Fruit fly (Drosophila melanogaster) whole organism, wandering third instar larva: Measurements from ENCODE around the gene CG6951.

ENCODE experiments used
- Abd-B ChIP-seq: fragments of >200 bp; optimal IDR thresholded peaks from 2 replicates; lab custom pipeline; 2017; ENCODE audit warnings: missing biosample characterization, missing genetic modification characterization
- HLH106 ChIP-seq: fragments of 200-800 bp; optimal IDR thresholded peaks from 3 replicates; lab custom pipeline; 2019; ENCODE audit warnings: missing biosample characterization, mild to moderate bottlenecking, missing genetic modification characterization, moderate library complexity
- Hr78 ChIP-seq: fragments of >200 bp; optimal IDR thresholded peaks from 2 replicates; lab custom pipeline; 2017; ENCODE audit warnings: missing biosample characterization, missing genetic modification characterization
- Rel ChIP-seq, 2 experiments: fragments of 200-800 bp; sonication (Bioruptor generic) in 1 of 2; optimal IDR thresholded peaks; 2 replicates in 1 of 2; 3 replicates in 1 of 2; lab custom pipeline; 2016 to 2019; ENCODE audit warnings: mild to moderate bottlenecking in 2 of 2, missing biosample characterization in 2 of 2, missing genetic modification characterization in 2 of 2, moderate library complexity in 1 of 2
- dmrt93B ChIP-seq: fragments of 200-800 bp; sonication (Bioruptor generic); optimal IDR thresholded peaks from 2 replicates; lab custom pipeline; 2018; ENCODE audit warnings: missing biosample characterization, mild to moderate bottlenecking, missing genetic modification characterization
- ey ChIP-seq: fragments of 200-800 bp; sonication (Bioruptor generic); optimal IDR thresholded peaks from 2 replicates; lab custom pipeline; 2016; ENCODE audit warnings: missing biosample characterization, missing genetic modification characterization
- h ChIP-seq: fragments of 200-800 bp; sonication (Bioruptor generic); optimal IDR thresholded peaks from 3 replicates; lab custom pipeline; 2016; ENCODE audit warnings: missing biosample characterization, mild to moderate bottlenecking, missing genetic modification characterization
- psq ChIP-seq: fragments of 200-800 bp; sonication (Bioruptor generic); optimal IDR thresholded peaks from 3 replicates; lab custom pipeline; 2017; ENCODE audit warnings: missing biosample characterization, mild to moderate bottlenecking, missing genetic modification characterization, moderate library complexity
- sage ChIP-seq: fragments of 200-800 bp; sonication (Bioruptor generic); optimal IDR thresholded peaks from 2 replicates; lab custom pipeline; 2016; ENCODE audit warnings: missing biosample characterization, mild to moderate bottlenecking, missing genetic modification characterization
- usp ChIP-seq: fragments of >200 bp; optimal IDR thresholded peaks from 2 replicates; lab custom pipeline; 2017; ENCODE audit warnings: missing biosample characterization, missing genetic modification characterization

DNA sequence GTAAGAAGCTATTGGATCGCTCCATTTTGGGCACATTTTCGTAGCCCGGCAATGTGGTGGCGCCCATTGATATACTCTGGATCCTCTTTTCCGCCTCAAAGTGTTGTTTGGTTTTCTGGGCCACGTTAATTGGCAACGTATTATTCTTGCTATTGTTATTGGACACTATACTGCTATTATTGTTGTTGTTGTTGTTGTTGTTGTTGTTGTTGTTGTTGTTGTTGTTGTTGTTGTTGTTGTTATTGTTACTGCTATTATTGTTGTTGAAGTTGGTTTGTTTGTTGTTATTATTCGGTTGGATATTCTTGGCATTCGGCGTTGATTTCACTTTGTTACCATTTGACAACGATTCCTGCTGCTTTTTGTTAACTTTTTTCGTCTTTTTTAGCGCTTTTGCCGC is 49.2 kb upstream of the CG6951 start:
- TF ChIP-seq psq (GFP tag; lab: Kevin White, UChicago), result no peak
- no peak for TF ChIP-seq HLH106
- TF ChIP-seq dmrt93B (GFP tag; lab: Kevin White, UChicago), result no peak
- no peak for TF ChIP-seq sage (GFP tag; lab: Kevin White, UChicago)
- TF ChIP-seq ey (GFP tag; lab: Kevin White, UChicago), result no peak
- TF ChIP-seq Hr78 (GFP tag; lab: Kevin White, UChicago), result no peak
- TF ChIP-seq Rel (GFP tag; optimal IDR thresholded peaks at IDR 0.05; lab: Kevin White, UChicago), result no peak
- no peak for TF ChIP-seq Rel (tag; optimal IDR thresholded peaks at IDR 0.05; lab: Kevin White, UChicago)
- no peak for TF ChIP-seq Abd-B (GFP tag; lab: Kevin White, UChicago)
- TF ChIP-seq usp (GFP tag; lab: Kevin White, UChicago), result no peak
- no peak for TF ChIP-seq h (GFP tag; lab: Kevin White, UChicago)
